Worm (Caenorhabditis elegans): ENCODE results near the gene T24H7.8.

The T24H7.8 gene

ce11 chrII:6248503-6248902, 6.6 kb downstream of the T24H7.8 start (continued):
- TF ChIP-seq T26A5.8 (tag; optimal IDR thresholded peaks at IDR 0.05): no peak
- TF ChIP-seq let-607 (tag; optimal IDR thresholded peaks at IDR 0.05): peak in 1 of 2 experiments; percentile 14
- 0 out of 2 replicates have a peak, but pooled peaks have one; percentile 15 for TF ChIP-seq bed-2 (GFP tag; IDR thresholded peaks at IDR 0.05)
- TF ChIP-seq F23B12.7 (tag; optimal IDR thresholded peaks at IDR 0.05; ENCODE audit: insufficient read depth): peak; percentile 95
- peak in 1 of 3 experiments; percentile 30 for TF ChIP-seq lin-35 (GFP tag; optimal IDR thresholded peaks at IDR 0.05)
- TF ChIP-seq F49E8.2 (tag; optimal IDR thresholded peaks at IDR 0.05; ENCODE audit: insufficient read depth): peak; percentile 82
- no peak for TF ChIP-seq mel-28 (tag; optimal IDR thresholded peaks at IDR 0.05; ENCODE audit: borderline replicate concordance)
- TF ChIP-seq ztf-3 (GFP tag; optimal IDR thresholded peaks at IDR 0.05): no peak
- peak; percentile 35 for TF ChIP-seq ceh-27 (GFP tag; optimal IDR thresholded peaks at IDR 0.05)
- TF ChIP-seq fkh-3 (tag; optimal IDR thresholded peaks at IDR 0.05): peak; percentile 63
- no peak for TF ChIP-seq hlh-12 (tag; optimal IDR thresholded peaks at IDR 0.05)
- TF ChIP-seq xnd-1 (tag; optimal IDR thresholded peaks at IDR 0.05): no peak
- TF ChIP-seq Y95B8A.8 (GFP tag; IDR thresholded peaks at IDR 0.05): no peak
- no peak for TF ChIP-seq nhr-27 (tag; optimal IDR thresholded peaks at IDR 0.05)
- TF ChIP-seq C06A6.2 (GFP tag; conservative IDR thresholded peaks at IDR 0.05): 0 out of 2 replicates have a peak, but pooled peaks have one; percentile 20
- no peak for TF ChIP-seq ceh-58 (GFP tag; IDR thresholded peaks at IDR 0.05)
- TF ChIP-seq lag-1 (GFP tag; IDR thresholded peaks at IDR 0.05): no peak
- no peak for TF ChIP-seq egl-18 (GFP tag; IDR thresholded peaks at IDR 0.05)
- TF ChIP-seq ztf-18 (tag; optimal IDR thresholded peaks at IDR 0.05): peak; percentile 68
- peak; percentile 54; the same call in 1 of the 2 replicates for TF ChIP-seq mcd-1 (GFP tag; IDR thresholded peaks at IDR 0.05)
- no peak for TF ChIP-seq hmg-20 (GFP tag; IDR thresholded peaks at IDR 0.05)
- peak; percentile 41 for TF ChIP-seq hmg-1.2 (GFP tag; IDR thresholded peaks at IDR 0.05)
- peak; percentile 27 for TF ChIP-seq sptf-2 (GFP tag; optimal IDR thresholded peaks at IDR 0.05)
- TF ChIP-seq efl-1 (GFP tag; optimal IDR thresholded peaks at IDR 0.05): no peak
- peak; percentile 63 for TF ChIP-seq T07F8.4 (tag; optimal IDR thresholded peaks at IDR 0.05)
- TF ChIP-seq chd-7 (tag; optimal IDR thresholded peaks at IDR 0.05): peak; percentile 50
- TF ChIP-seq ets-4 (GFP tag; optimal IDR thresholded peaks at IDR 0.05): no peak
- no peak for TF ChIP-seq tbx-9 (tag; optimal IDR thresholded peaks at IDR 0.05; ENCODE audit: borderline replicate concordance)
- TF ChIP-seq snpc-1.3 (tag; optimal IDR thresholded peaks at IDR 0.05; ENCODE audit: insufficient read depth): no peak
- no peak for TF ChIP-seq ztf-22 (GFP tag; optimal IDR thresholded peaks at IDR 0.05)
- peak; percentile 69 for TF ChIP-seq mes-4 (tag; optimal IDR thresholded peaks at IDR 0.05)
- peak; percentile 71 for TF ChIP-seq repo-1 (tag; optimal IDR thresholded peaks at IDR 0.05)
- no peak for TF ChIP-seq nfya-2 (GFP tag; IDR thresholded peaks at IDR 0.05)
- TF ChIP-seq F52B5.7 (tag; optimal IDR thresholded peaks at IDR 0.05): peak; percentile 17
- no peak for TF ChIP-seq Y53F4B.3 (GFP tag; IDR thresholded peaks at IDR 0.05)
- peak; percentile 37 for TF ChIP-seq madf-10 (tag; optimal IDR thresholded peaks at IDR 0.05)
- 0 out of 2 replicates have a peak, but pooled peaks have one; percentile 41 for TF ChIP-seq cebp-2 (GFP tag; IDR thresholded peaks at IDR 0.05)
- no peak for TF ChIP-seq ceh-91 (GFP tag; IDR thresholded peaks at IDR 0.05)
- no peak for TF ChIP-seq dpff-1 (tag; optimal IDR thresholded peaks at IDR 0.05)
- TF ChIP-seq atf-7 (tag; optimal IDR thresholded peaks at IDR 0.05): peak; percentile 40
- TF ChIP-seq F10E7.11 (tag; optimal IDR thresholded peaks at IDR 0.05): no peak
